Worm (Caenorhabditis elegans) whole organism, L4 larva: ENCODE data around the gene trcs-1.

ENCODE experiments used
- F26F4.8 ChIP-seq: fragments of 200-800 bp; sonication (Bioruptor generic); conservative IDR thresholded peaks from 2 replicates; pipeline ENCODE4 v1.3.6; 2022; ENCODE audit warnings: missing genetic modification characterization, missing compliant biosample characterization
- T20F7.1 ChIP-seq: fragments of 200-800 bp; sonication (Bioruptor generic); optimal IDR thresholded peaks from 2 replicates; lab custom pipeline; 2018; ENCODE audit warnings: mild to moderate bottlenecking, missing genetic modification characterization, missing compliant biosample characterization
- aha-1 ChIP-seq: fragments of 150-350 bp; peaks from one replicate; lab custom pipeline; 2014; ENCODE audit warnings: missing biosample characterization, missing genetic modification characterization
- ama-1 ChIP-seq: fragments of 150-350 bp; optimal IDR thresholded peaks from 2 replicates; lab custom pipeline; 2014; ENCODE audit warnings: inconsistent platforms, mixed read lengths
- ceh-28 ChIP-seq: fragments of 150-350 bp; optimal IDR thresholded peaks from 2 replicates; lab custom pipeline; 2014; ENCODE audit warnings: missing biosample characterization, missing genetic modification reagents, missing genetic modification characterization
- ces-1 ChIP-seq: fragments of 150-350 bp; sonication (generic microtip); optimal IDR thresholded peaks from 4 replicates; lab custom pipeline; 2014; ENCODE audit warnings: missing biosample characterization, missing genetic modification reagents, missing genetic modification characterization
- cey-2 ChIP-seq: sonication (generic microtip); optimal IDR thresholded peaks from 3 replicates; lab custom pipeline; 2017; ENCODE audit warnings: missing genetic modification characterization, mild to moderate bottlenecking, missing compliant biosample characterization, antibody characterized with exemption, borderline replicate concordance; ENCODE audit not compliant: insufficient read depth
- daf-8 ChIP-seq: fragments of 200-800 bp; sonication (Bioruptor generic); IDR thresholded peaks from 2 replicates; pipeline ENCODE4 v1.3.6; 2022; ENCODE audit warnings: missing genetic modification characterization, missing compliant biosample characterization
- dmd-8 ChIP-seq: fragments of 200-800 bp; sonication (Bioruptor generic); IDR thresholded peaks from 2 replicates; pipeline ENCODE4 v1.3.6; 2022; ENCODE audit warnings: missing genetic modification characterization, missing compliant biosample characterization
- dmd-9 ChIP-seq: fragments of 200-800 bp; sonication (Bioruptor generic); IDR thresholded peaks from 2 replicates; pipeline ENCODE4 v1.3.6; 2022; ENCODE audit warnings: missing genetic modification reagents, missing genetic modification characterization, missing compliant biosample characterization
- egl-43 ChIP-seq: fragments of 200-800 bp; sonication (Bioruptor generic); IDR thresholded peaks from 2 replicates; pipeline ENCODE4 v1.3.6; 2022; ENCODE audit warnings: missing genetic modification reagents, missing genetic modification characterization, missing compliant biosample characterization
- hif-1 ChIP-seq, 2 experiments: sonication (generic microtip); optimal IDR thresholded peaks; 2 replicates each; lab custom pipeline; 2016 to 2017; ENCODE audit warnings: missing compliant biosample characterization in 2 of 2, missing genetic modification characterization in 2 of 2, missing genetic modification reagents in 2 of 2, missing genotype in 2 of 2, mild to moderate bottlenecking in 1 of 2
- hlh-11 ChIP-seq: fragments of 200-800 bp; sonication (Bioruptor generic); optimal IDR thresholded peaks from 2 replicates; lab custom pipeline; 2018; ENCODE audit warnings: mild to moderate bottlenecking, missing genetic modification characterization, missing compliant biosample characterization
- hlh-30 ChIP-seq: sonication (generic microtip); optimal IDR thresholded peaks from 2 replicates; lab custom pipeline; 2017; ENCODE audit warnings: antibody characterized with exemption, mild to moderate bottlenecking, missing genetic modification characterization, missing compliant biosample characterization; ENCODE audit not compliant: insufficient read depth
- lin-1 ChIP-seq: fragments of 200-800 bp; sonication (Bioruptor generic); IDR thresholded peaks from 2 replicates; pipeline ENCODE4 v1.3.6; 2022; ENCODE audit warnings: missing genetic modification reagents, missing genetic modification characterization, missing compliant biosample characterization
- lin-29 ChIP-seq: fragments of 200-800 bp; sonication (Bioruptor generic); IDR thresholded peaks from 2 replicates; pipeline ENCODE4 v1.3.6; 2022; ENCODE audit warnings: missing genetic modification reagents, missing genetic modification characterization, missing compliant biosample characterization
- lir-3 ChIP-seq: sonication (generic microtip); optimal IDR thresholded peaks from 2 replicates; lab custom pipeline; 2016; ENCODE audit warnings: mild to moderate bottlenecking, missing genetic modification characterization, missing compliant biosample characterization
- lsy-2 ChIP-seq, 2 experiments: fragments of 150-350 bp in 1 of 2; sonication (generic microtip) in 1 of 2; optimal IDR thresholded peaks; 2 replicates each; lab custom pipeline; 2014 to 2017; ENCODE audit warnings: missing biosample characterization in 2 of 2, missing genetic modification characterization in 2 of 2
- mdl-1 ChIP-seq, 2 experiments: fragments of 150-350 bp in 1 of 2; sonication (generic microtip) in 1 of 2; optimal IDR thresholded peaks; 2 replicates each; lab custom pipeline; 2014 to 2017; ENCODE audit warnings: missing biosample characterization in 2 of 2, missing genetic modification characterization in 2 of 2
- mes-2 ChIP-seq: sonication (generic microtip); optimal IDR thresholded peaks from 2 replicates; lab custom pipeline; 2016; ENCODE audit warnings: missing genotype, mild to moderate bottlenecking, missing genetic modification characterization, missing compliant biosample characterization; ENCODE audit not compliant: poor library complexity, severe bottlenecking
- nhr-42 ChIP-seq: fragments of 200-800 bp; sonication (Bioruptor generic); IDR thresholded peaks from 2 replicates; pipeline ENCODE4 v1.3.6; 2022; ENCODE audit warnings: missing genetic modification characterization, missing compliant biosample characterization
- nhr-76 ChIP-seq: fragments of 150-350 bp; optimal IDR thresholded peaks from 2 replicates; lab custom pipeline; 2014; ENCODE audit warnings: missing biosample characterization, missing genetic modification characterization
- pha-4 ChIP-seq, 2 experiments: fragments of 150-350 bp in 1 of 2; fragments of 200-800 bp in 1 of 2; sonication (Bioruptor generic) in 1 of 2; IDR thresholded peaks in 1 of 2; optimal IDR thresholded peaks in 1 of 2; 2 replicates each; pipeline versions ENCODE4 v1.3.6 to Lab custom; 2014 to 2022; ENCODE audit warnings: missing genetic modification characterization in 2 of 2, missing genetic modification reagents in 2 of 2, missing biosample characterization in 1 of 2, missing compliant biosample characterization in 1 of 2
- php-3 ChIP-seq: fragments of 200-800 bp; sonication (Bioruptor generic); IDR thresholded peaks from 2 replicates; pipeline ENCODE4 v1.3.6; 2022; ENCODE audit warnings: missing genetic modification reagents, missing genetic modification characterization, missing compliant biosample characterization
- pqm-1 ChIP-seq: sonication (generic microtip); optimal IDR thresholded peaks from 2 replicates; lab custom pipeline; 2017; ENCODE audit warnings: missing biosample characterization, missing genetic modification characterization
- rbr-2 ChIP-seq: sonication (generic microtip); optimal IDR thresholded peaks from 2 replicates; lab custom pipeline; 2016; ENCODE audit warnings: missing genotype, missing genetic modification characterization, missing compliant biosample characterization
- sdz-12 ChIP-seq: fragments of 200-800 bp; sonication (Bioruptor generic); optimal IDR thresholded peaks from 2 replicates; lab custom pipeline; 2018; ENCODE audit warnings: mild to moderate bottlenecking, missing genetic modification characterization, missing compliant biosample characterization
- set-16 ChIP-seq: fragments of 200-800 bp; sonication (Bioruptor generic); IDR thresholded peaks from 2 replicates; pipeline ENCODE4 v1.3.6; 2022; ENCODE audit warnings: missing genetic modification reagents, missing genetic modification characterization, missing compliant biosample characterization
- skn-1 ChIP-seq: fragments of 150-350 bp; optimal IDR thresholded peaks from 2 replicates; lab custom pipeline; 2014; ENCODE audit warnings: missing biosample characterization, missing genetic modification characterization
- snpc-1.2 ChIP-seq: fragments of 200-800 bp; sonication (Bioruptor generic); IDR thresholded peaks from 2 replicates; pipeline ENCODE4 v1.3.6; 2022; ENCODE audit warnings: missing genetic modification reagents, missing genetic modification characterization, missing compliant biosample characterization
- snpc-4 ChIP-seq: fragments of 150-350 bp; optimal IDR thresholded peaks from 2 replicates; lab custom pipeline; 2014; ENCODE audit warnings: missing biosample characterization, missing genetic modification characterization
- tag-97 ChIP-seq: fragments of 200-800 bp; sonication (Bioruptor generic); IDR thresholded peaks from 2 replicates; pipeline ENCODE4 v1.3.6; 2022; ENCODE audit warnings: missing genetic modification characterization, missing compliant biosample characterization
- unc-130 ChIP-seq: sonication (generic microtip); optimal IDR thresholded peaks from 2 replicates; lab custom pipeline; 2016; ENCODE audit warnings: missing genetic modification reagents, missing genetic modification characterization, missing compliant biosample characterization
- unc-62 ChIP-seq, 3 experiments: fragments of 150-350 bp in 1 of 3; sonication (generic microtip); optimal IDR thresholded peaks in 2 of 3; peaks in 1 of 3; 1 replicate in 1 of 3; 2 replicates in 2 of 3; lab custom pipeline; 2014 to 2017; ENCODE audit warnings: missing biosample characterization in 3 of 3, missing genetic modification characterization in 3 of 3, missing genetic modification reagents in 3 of 3, missing genotype in 1 of 3

trcs-1 gene

ce11 chrIV:9614695-9615094 lies 26.1 kb upstream of the trcs-1 start, which contains the start of gene elt-1:
elt-1 (plus strand) TSS chrIV:9614995.
- no peak for TF ChIP-seq ces-1 (GFP tag; lab: Kevin White, UChicago)
- TF ChIP-seq mdl-1 (tag; optimal IDR thresholded peaks at IDR 0.05; lab: Kevin White, UChicago) = no peak
- no peak for TF ChIP-seq mes-2
- no peak for TF ChIP-seq pha-4 (GFP tag; IDR thresholded peaks at IDR 0.05; lab: Robert Waterston, UW)
- no peak for TF ChIP-seq pha-4 (tag; optimal IDR thresholded peaks at IDR 0.05; lab: Kevin White, UChicago)
- no peak for TF ChIP-seq nhr-42 (GFP tag; lab: Robert Waterston, UW)
- TF ChIP-seq sdz-12 (GFP tag; lab: Kevin White, UChicago) = no peak
- no peak for TF ChIP-seq snpc-1.2 (GFP tag; lab: Robert Waterston, UW)
- no peak for TF ChIP-seq T20F7.1 (GFP tag; lab: Kevin White, UChicago)
- no peak for TF ChIP-seq cey-2 (tag; lab: Kevin White, UChicago)
- no peak for TF ChIP-seq tag-97 (GFP tag; lab: Robert Waterston, UW)
- TF ChIP-seq daf-8 (GFP tag; lab: Robert Waterston, UW) = no peak
- no peak for TF ChIP-seq dmd-9 (GFP tag; lab: Robert Waterston, UW)
- no peak for TF ChIP-seq dmd-8 (GFP tag; lab: Robert Waterston, UW)
- no peak for TF ChIP-seq hlh-30
- TF ChIP-seq lsy-2 (tag; optimal IDR thresholded peaks at IDR 0.05; lab: Kevin White, UChicago) = no peak

- TF ChIP-seq hlh-11 (tag; lab: Kevin White, UChicago) (no peak), lin-29 (GFP tag; lab: Robert Waterston, UW) (no peak), dmd-8 (GFP tag; lab: Robert Waterston, UW) (no peak)
- TF ChIP-seq, all 104 proteins: peak for 0
These were observed 25.4 kb upstream of the trcs-1 start for ce11 chrIV:9614060-9614459.

ce11 chrIV:9613072-9613590 lies 24.5 kb upstream of the trcs-1 start:
- no peak for TF ChIP-seq skn-1 (tag; lab: Kevin White, UChicago)
- TF ChIP-seq cey-2 (tag; lab: Kevin White, UChicago) = no peak
- TF ChIP-seq unc-62 (GFP tag; optimal IDR thresholded peaks at IDR 0.05 in 1 of 2; lab: Kevin White, UChicago) = peak in 1 of 2 experiments; percentile 44
- no peak for TF ChIP-seq unc-62 (tag; optimal IDR thresholded peaks at IDR 0.05; lab: Kevin White, UChicago)

ce11 chrIV:9610923-9611322 lies 22.3 kb upstream of the trcs-1 start:
- TF ChIP-seq ces-1 (GFP tag; lab: Kevin White, UChicago) (no peak), snpc-4 (tag; lab: Kevin White, UChicago) (no peak), pqm-1 (tag; lab: Kevin White, UChicago) (no peak), F26F4.8 (GFP tag; lab: Robert Waterston, UW) (no peak), rbr-2 (no peak), nhr-76 (tag; lab: Kevin White, UChicago) (no peak), lin-29 (GFP tag; lab: Robert Waterston, UW) (no peak), ceh-28 (tag; lab: Kevin White, UChicago) (no peak), egl-43 (no peak), lir-3 (no peak), unc-130 (GFP tag; lab: Kevin White, UChicago) (no peak), php-3 (GFP tag; lab: Robert Waterston, UW) (no peak), hif-1 (tag; optimal IDR thresholded peaks at IDR 0.05; lab: Kevin White, UChicago) (no peak), daf-8 (GFP tag; lab: Robert Waterston, UW) (no peak), aha-1 (tag; lab: Kevin White, UChicago) (no peak), set-16 (GFP tag; lab: Robert Waterston, UW) (no peak), lin-1 (GFP tag; lab: Robert Waterston, UW) (no peak), ama-1 (lab: Kevin White, UChicago) (no peak)
